Fruit fly (Drosophila melanogaster): Measurements from ENCODE around the gene CheA87a.

Gene CheA87a

DNA sequence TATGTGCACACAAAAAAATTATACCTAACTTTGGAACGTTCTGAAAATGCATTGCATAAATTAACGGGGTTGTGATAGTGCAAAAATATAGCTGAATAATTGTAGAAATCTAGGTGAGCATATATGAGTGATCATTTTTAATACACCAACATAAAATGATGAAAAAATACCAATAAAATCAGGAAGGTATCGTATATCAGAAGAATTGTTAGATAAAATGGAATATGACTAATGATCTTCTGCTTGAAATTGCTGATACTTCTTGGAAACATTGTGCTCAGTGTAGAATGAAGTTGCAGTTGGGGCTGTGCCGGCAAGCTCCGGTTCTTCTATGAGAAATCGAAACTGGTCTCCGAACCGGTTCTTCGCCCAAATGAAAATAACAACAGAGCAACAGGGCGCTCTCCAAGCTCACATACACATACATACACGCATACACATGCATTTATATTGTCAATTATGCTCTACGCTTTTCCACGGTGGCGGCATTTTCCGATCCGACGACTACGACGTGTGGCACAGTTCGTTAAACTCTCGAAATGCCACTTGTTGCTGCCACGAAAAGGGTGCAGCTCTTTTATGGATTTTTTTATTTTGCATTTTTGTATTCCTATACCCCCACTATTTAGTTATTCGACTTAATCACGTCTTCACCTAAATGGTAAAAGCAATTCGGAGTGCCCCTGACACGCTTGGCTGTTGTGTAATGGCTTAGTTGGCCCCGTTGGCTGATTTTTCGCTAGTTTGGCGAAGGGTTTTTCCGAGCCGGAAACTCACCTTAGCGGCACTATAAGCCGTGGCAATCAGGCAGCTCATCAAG is 31.7 kb downstream of the CheA87a start (continued):
- TF ChIP-seq ham (GFP tag; IDR thresholded peaks at IDR 0.05) = 0 out of 2 replicates have a peak, but pooled peaks have one; percentile 32
- TF ChIP-seq toy (GFP tag; IDR thresholded peaks at IDR 0.05) = peak; percentile 53; the same call in 1 of the 2 replicates
- peak; percentile 76 for TF ChIP-seq Myb (GFP tag; optimal IDR thresholded peaks at IDR 0.05)
- TF ChIP-seq gt (GFP tag; IDR thresholded peaks at IDR 0.05) = 0 out of 2 replicates have a peak, but pooled peaks have one; percentile 31
- TF ChIP-seq slbo (GFP tag; IDR thresholded peaks at IDR 0.05) = peak; percentile 82
- peak; percentile 83 for TF ChIP-seq CG15601 (tag; optimal IDR thresholded peaks at IDR 0.05)
- peak; percentile 86 for TF ChIP-seq CG4424 (GFP tag; optimal IDR thresholded peaks at IDR 0.05)
- TF ChIP-seq pho (GFP tag; optimal IDR thresholded peaks at IDR 0.05) = peak; percentile 85
- no peak for TF ChIP-seq amos (GFP tag; IDR thresholded peaks at IDR 0.05; ENCODE audit: partially characterized antibody)
- TF ChIP-seq CG4282 (GFP tag; optimal IDR thresholded peaks at IDR 0.05) = peak; percentile 66
- peak; percentile 79 for TF ChIP-seq CG1792 (GFP tag; optimal IDR thresholded peaks at IDR 0.05)
- peak; percentile 84 for TF ChIP-seq CG3281 (GFP tag; optimal IDR thresholded peaks at IDR 0.05)
- TF ChIP-seq HLH4C (GFP tag; IDR thresholded peaks at IDR 0.05; ENCODE audit: partially characterized antibody) = no peak
- peak; percentile 85 for TF ChIP-seq Sox100B (GFP tag; optimal IDR thresholded peaks at IDR 0.05)
- peak; percentile 56; the same call in 1 of the 2 replicates for TF ChIP-seq CG10321 (GFP tag; IDR thresholded peaks at IDR 0.05)
- TF ChIP-seq tna (GFP tag; IDR thresholded peaks at IDR 0.05; ENCODE audit: partially characterized antibody) = no peak
- no peak for TF ChIP-seq inv (GFP tag; IDR thresholded peaks at IDR 0.05; ENCODE audit: partially characterized antibody)
- peak; percentile 77 for TF ChIP-seq NC2β (GFP tag; optimal IDR thresholded peaks at IDR 0.05)
- peak; percentile 86 for TF ChIP-seq CG32767 (GFP tag; IDR thresholded peaks at IDR 0.05)
- TF ChIP-seq CG12744 (GFP tag; optimal IDR thresholded peaks at IDR 0.05) = peak; percentile 86
- TF ChIP-seq fd3F (GFP tag; optimal IDR thresholded peaks at IDR 0.05) = peak; percentile 80
- peak; percentile 53; the same call in 1 of the 2 replicates for TF ChIP-seq wdn (GFP tag; IDR thresholded peaks at IDR 0.05)
- TF ChIP-seq CG15696 (tag; optimal IDR thresholded peaks at IDR 0.05) = peak; percentile 88
- TF ChIP-seq Hand (GFP tag; optimal IDR thresholded peaks at IDR 0.05) = peak; percentile 68
- peak; percentile 31 for TF ChIP-seq emc (GFP tag; optimal IDR thresholded peaks at IDR 0.05)
- peak; percentile 61 for TF ChIP-seq CG5245 (GFP tag; optimal IDR thresholded peaks at IDR 0.05)
- peak; percentile 88 for TF ChIP-seq tgo (GFP tag; IDR thresholded peaks at IDR 0.05)
- TF ChIP-seq fu2 (GFP tag; optimal IDR thresholded peaks at IDR 0.05) = peak; percentile 85
- peak; percentile 84 for TF ChIP-seq maf-S (GFP tag; optimal IDR thresholded peaks at IDR 0.05)
- TF ChIP-seq lola (GFP tag; optimal IDR thresholded peaks at IDR 0.05) = peak in 1 of 3 experiments; percentile 94
- TF ChIP-seq dmrt11E (tag; optimal IDR thresholded peaks at IDR 0.05) = peak; percentile 91
- TF ChIP-seq ERR (GFP tag; optimal IDR thresholded peaks at IDR 0.05) = peak; percentile 52
- TF ChIP-seq NC2α (GFP tag; optimal IDR thresholded peaks at IDR 0.05) = peak; percentile 80
- TF ChIP-seq CG14441 (GFP tag; IDR thresholded peaks at IDR 0.05) = peak; percentile 84
- TF ChIP-seq CG43689 (GFP tag; IDR thresholded peaks at IDR 0.05) = peak; percentile 39; the same call in 1 of the 2 replicates
- TF ChIP-seq TFAM (GFP tag; optimal IDR thresholded peaks at IDR 0.05) = peak; percentile 53
- peak; percentile 76 for TF ChIP-seq Max (GFP tag; optimal IDR thresholded peaks at IDR 0.05)
- TF ChIP-seq ci (GFP tag; IDR thresholded peaks at IDR 0.05) = peak; percentile 87
- peak; percentile 86 for TF ChIP-seq Side (GFP tag; optimal IDR thresholded peaks at IDR 0.05)
- no peak for TF ChIP-seq sr (GFP tag; IDR thresholded peaks at IDR 0.05)
- TF ChIP-seq repo (GFP tag; optimal IDR thresholded peaks at IDR 0.05) = peak; percentile 69
- TF ChIP-seq CG17361 (GFP tag; IDR thresholded peaks at IDR 0.05) = peak; percentile 96
- TF ChIP-seq CG2678 (tag; optimal IDR thresholded peaks at IDR 0.05) = peak; percentile 94
- TF ChIP-seq luna (GFP tag; optimal IDR thresholded peaks at IDR 0.05) = peak; percentile 73
- peak; percentile 88 for TF ChIP-seq fd96Cb (tag; optimal IDR thresholded peaks at IDR 0.05)
- peak; percentile 90 to 92 for TF ChIP-seq dpn (GFP tag; optimal IDR thresholded peaks at IDR 0.05)
- TF ChIP-seq Hr39 (optimal IDR thresholded peaks at IDR 0.05) = no peak
- TF ChIP-seq trh (GFP tag; optimal IDR thresholded peaks at IDR 0.05) = peak; percentile 77
- peak; percentile 92 for TF ChIP-seq CG8924 (tag; optimal IDR thresholded peaks at IDR 0.05)

All from whole organism, embryonic.